Worm (Caenorhabditis elegans) whole organism, L1 larva: ENCODE results near the gene srv-24.

Experiments used
- ama-1 ChIP-seq: fragments of 150-350 bp; optimal IDR thresholded peaks from 2 replicates; lab custom pipeline; 2014
- dpl-1 ChIP-seq, 3 experiments: fragments of 150-350 bp in 2 of 3; sonication (generic microtip) in 1 of 3; optimal IDR thresholded peaks; 2 replicates each; lab custom pipeline; 2014 to 2017; ENCODE audit warnings: missing biosample characterization in 3 of 3, missing genetic modification characterization in 3 of 3, missing genetic modification reagents in 3 of 3
- efl-1 ChIP-seq, 4 experiments: fragments of 150-350 bp; optimal IDR thresholded peaks in 3 of 4; peaks in 1 of 4; 1 replicate in 1 of 4; 2 replicates in 3 of 4; lab custom pipeline; 2014; ENCODE audit warnings: missing biosample characterization in 2 of 4, missing genetic modification characterization in 2 of 4, missing genetic modification reagents in 2 of 4
- egl-27 ChIP-seq, 2 experiments: fragments of 150-350 bp in 1 of 2; sonication (generic microtip); optimal IDR thresholded peaks; 3 replicates each; lab custom pipeline; 2017 to 2018; ENCODE audit warnings: missing biosample characterization in 2 of 2, missing genetic modification characterization in 2 of 2, missing genetic modification reagents in 2 of 2
- ets-5 ChIP-seq: fragments of 200-800 bp; sonication (Bioruptor generic); IDR thresholded peaks from 2 replicates; pipeline ENCODE4 v1.3.6; 2022; ENCODE audit warnings: missing genetic modification characterization, missing compliant biosample characterization
- nhr-77 ChIP-seq: fragments of 150-350 bp; optimal IDR thresholded peaks from 2 replicates; lab custom pipeline; 2014; ENCODE audit warnings: missing biosample characterization, missing genetic modification characterization
- nhr-90 ChIP-seq: sonication (generic microtip); optimal IDR thresholded peaks from 2 replicates; lab custom pipeline; 2016; ENCODE audit warnings: mild to moderate bottlenecking, missing genetic modification characterization, missing compliant biosample characterization; ENCODE audit not compliant: poor library complexity
- pqm-1 ChIP-seq: sonication (generic microtip); optimal IDR thresholded peaks from 3 replicates; lab custom pipeline; 2017; ENCODE audit warnings: missing biosample characterization, missing genetic modification characterization
- snpc-4 ChIP-seq: fragments of 150-350 bp; optimal IDR thresholded peaks from 2 replicates; lab custom pipeline; 2014; ENCODE audit warnings: missing biosample characterization, missing genetic modification characterization
- swsn-7 ChIP-seq: sonication (generic microtip); optimal IDR thresholded peaks from 2 replicates; lab custom pipeline; 2016; ENCODE audit warnings: missing genetic modification characterization, missing compliant biosample characterization
- vab-15 ChIP-seq: sonication (generic microtip); optimal IDR thresholded peaks from 2 replicates; lab custom pipeline; 2017; ENCODE audit warnings: missing genotype, mild to moderate bottlenecking, missing genetic modification characterization, missing compliant biosample characterization

DNA sequence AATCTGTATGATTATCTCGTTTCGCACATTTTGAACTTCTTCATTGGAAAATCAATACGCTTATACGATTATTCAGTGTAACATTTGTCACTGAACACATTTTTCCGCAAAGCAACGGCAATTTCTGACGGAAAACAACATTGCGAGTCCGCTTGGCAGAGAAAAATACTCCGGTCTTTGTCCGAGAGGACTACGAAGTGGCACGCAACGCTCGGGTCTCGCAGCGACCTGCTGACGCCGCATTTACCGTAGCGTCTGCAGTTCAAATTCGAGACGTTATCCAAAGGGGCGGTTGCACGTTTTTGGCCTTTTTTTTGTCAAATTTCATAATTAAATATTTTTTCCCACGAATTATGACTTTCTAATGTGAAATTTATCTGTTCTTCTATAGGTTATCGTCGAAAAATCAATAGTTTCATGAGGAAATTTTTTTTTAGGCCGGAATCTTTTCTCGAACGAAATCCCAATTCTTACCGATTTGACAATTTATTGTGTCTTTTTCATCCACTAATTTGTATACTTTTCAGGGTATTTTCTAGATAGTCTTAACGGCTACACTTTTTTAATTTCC lies 33.1 kb upstream of the srv-24 start, which contains the start of gene sqd-1:
- peak; percentile 98 for TF ChIP-seq nhr-90 (tag; lab: Kevin White, UChicago)
- peak; percentile 86 to 88 (median 88) for TF ChIP-seq dpl-1 (GFP tag; optimal IDR thresholded peaks at IDR 0.05; lab: Kevin White, UChicago)
- peak; percentile 85 for TF ChIP-seq ama-1 (lab: Kevin White, UChicago)
- TF ChIP-seq efl-1 (optimal IDR thresholded peaks at IDR 0.05; lab: Kevin White, UChicago): peak; percentile 94 to 95
- peak; percentile 87 to 99 for TF ChIP-seq efl-1 (GFP tag; optimal IDR thresholded peaks at IDR 0.05 in 1 of 2; lab: Kevin White, UChicago)
- TF ChIP-seq vab-15 (tag; lab: Kevin White, UChicago): peak; percentile 93
- TF ChIP-seq pqm-1 (tag; lab: Kevin White, UChicago): no peak
- peak; percentile 98 for TF ChIP-seq swsn-7
- peak; percentile 82 for TF ChIP-seq snpc-4 (tag; lab: Kevin White, UChicago)
- peak in 1 of 2 experiments; percentile 52 for TF ChIP-seq egl-27 (tag; optimal IDR thresholded peaks at IDR 0.05; lab: Kevin White, UChicago)
- TF ChIP-seq ets-5 (GFP tag; lab: Robert Waterston, UW): 0 out of 2 replicates have a peak, but pooled peaks have one; percentile 13
- peak; percentile 89 for TF ChIP-seq nhr-77
